Fruit fly (Drosophila melanogaster) ovary, adult (tissue): Measurements from ENCODE around the gene mRpL15.
A peak's percentile ranks its signal among the peaks of the same experiment; 100 is the strongest.

Experiments
- CG17801 ChIP-seq: fragments of 200-800 bp; optimal IDR thresholded peaks from 2 replicates; lab custom pipeline; 2019; ENCODE audit warnings: missing biosample characterization, mild to moderate bottlenecking, missing genetic modification characterization, moderate library complexity; ENCODE audit not compliant: partially characterized antibody

mRpL15 gene

dm6 chr3L:20398243-20399222 lies 37.5 kb downstream of the mRpL15 start:
- TF ChIP-seq CG17801: peak; percentile 60

dm6 chr3L:20397770-20398169 lies 38.2 kb downstream of the mRpL15 start:
- no peak for TF ChIP-seq CG17801

dm6 chr3L:20396047-20396446 lies 40.0 kb downstream of the mRpL15 start:
- TF ChIP-seq CG17801: no peak

dm6 chr3L:20395257-20395909 lies 40.6 kb downstream of the mRpL15 start:
- peak; percentile 75 for TF ChIP-seq CG17801

dm6 chr3L:20393357-20393756 lies 42.7 kb downstream of the mRpL15 start, which contains the start of gene CG33969:
Gene CG33969, minus strand, starts transcription at chr3L:20393553.
- peak; percentile 2 for TF ChIP-seq CG17801

dm6 chr3L:20388983-20389382 lies 47.0 kb downstream of the mRpL15 start:
- TF ChIP-seq CG17801: no peak

- no peak for TF ChIP-seq CG17801
These were observed 48.2 kb downstream of the mRpL15 start for dm6 chr3L:20387843-20388163.

dm6 chr3L:20387038-20387842 lies 48.8 kb downstream of the mRpL15 start:
- no peak for TF ChIP-seq CG17801

- TF ChIP-seq CG17801: no peak
These were observed 50.0 kb downstream of the mRpL15 start for dm6 chr3L:20385969-20386370.

dm6 chr3L:20385408-20385807 lies 50.6 kb downstream of the mRpL15 start:
- no peak for TF ChIP-seq CG17801
